Fruit fly (Drosophila melanogaster) whole organism, embryonic: Measurements from ENCODE around the gene Uvrag.

Experiments used
- B-H2 ChIP-seq: fragments of 200-800 bp; sonication (Bioruptor generic); optimal IDR thresholded peaks from 2 replicates; lab custom pipeline; 2018; ENCODE audit warnings: missing biosample characterization, mild to moderate bottlenecking, missing genetic modification characterization
- Bteb2 ChIP-seq: fragments of 200-800 bp; sonication (Bioruptor generic); optimal IDR thresholded peaks from 2 replicates; lab custom pipeline; 2016; ENCODE audit warnings: missing biosample characterization, missing genetic modification characterization
- CG10321 ChIP-seq: fragments of 200-800 bp; sonication (Bioruptor generic); IDR thresholded peaks from 2 replicates; pipeline ENCODE4 v1.3.6; 2022; ENCODE audit warnings: missing biosample characterization, missing genetic modification characterization
- CG10431 ChIP-seq: fragments of 200-800 bp; sonication (Bioruptor generic); optimal IDR thresholded peaks from 3 replicates; lab custom pipeline; 2018; ENCODE audit warnings: missing biosample characterization, mild to moderate bottlenecking, missing genetic modification characterization
- CG11560 ChIP-seq: fragments of 200-800 bp; sonication (Bioruptor generic); IDR thresholded peaks from 3 replicates; pipeline ENCODE4 v1.3.6; 2022; ENCODE audit warnings: missing biosample characterization, missing genetic modification characterization
- CG11723 ChIP-seq: fragments of 200-800 bp; sonication (Bioruptor generic); optimal IDR thresholded peaks from 2 replicates; lab custom pipeline; 2017; ENCODE audit warnings: missing biosample characterization, mild to moderate bottlenecking, missing genetic modification characterization
- CG14441 ChIP-seq: fragments of 200-800 bp; sonication (Bioruptor generic); IDR thresholded peaks from 2 replicates; pipeline ENCODE4 v1.3.6; 2022; ENCODE audit warnings: missing biosample characterization, missing genetic modification characterization
- CG15269 ChIP-seq: fragments of 200-800 bp; sonication (Bioruptor generic); optimal IDR thresholded peaks from 2 replicates; lab custom pipeline; 2018; ENCODE audit warnings: missing biosample characterization, mild to moderate bottlenecking, missing genetic modification characterization, moderate library complexity
- CG15601 ChIP-seq: fragments of 200-800 bp; sonication (Bioruptor generic); optimal IDR thresholded peaks from 3 replicates; lab custom pipeline; 2019; ENCODE audit warnings: missing biosample characterization, mild to moderate bottlenecking, missing genetic modification characterization, moderate library complexity
- CG17328 ChIP-seq: fragments of 200-800 bp; sonication (Bioruptor generic); IDR thresholded peaks from 2 replicates; pipeline ENCODE4 v1.3.6; 2022; ENCODE audit warnings: missing biosample characterization, missing genetic modification characterization
- CG2129 ChIP-seq: fragments of 200-800 bp; sonication (Bioruptor generic); IDR thresholded peaks from 2 replicates; pipeline ENCODE4 v1.3.6; 2022; ENCODE audit warnings: missing biosample characterization, missing genetic modification characterization; ENCODE audit not compliant: partially characterized antibody
- CG2202 ChIP-seq: fragments of 200-800 bp; sonication (Bioruptor generic); optimal IDR thresholded peaks from 2 replicates; lab custom pipeline; 2018; ENCODE audit warnings: missing biosample characterization, mild to moderate bottlenecking, missing genetic modification characterization
- CG34422 ChIP-seq: fragments of 200-800 bp; sonication (Bioruptor generic); IDR thresholded peaks from 3 replicates; pipeline ENCODE4 v1.3.6; 2022; ENCODE audit warnings: missing biosample characterization, missing genetic modification characterization
- CG42726 ChIP-seq: fragments of 200-800 bp; sonication (Bioruptor generic); IDR thresholded peaks from 2 replicates; pipeline ENCODE4 v1.3.6; 2022; ENCODE audit warnings: missing biosample characterization, missing genetic modification characterization; ENCODE audit not compliant: partially characterized antibody
- CG4404 ChIP-seq: fragments of 200-800 bp; sonication (Bioruptor generic); IDR thresholded peaks from 2 replicates; pipeline ENCODE4 v1.3.6; 2022; ENCODE audit warnings: missing biosample characterization, missing genetic modification characterization
- CG4730 ChIP-seq: fragments of 200-800 bp; sonication (Bioruptor generic); IDR thresholded peaks from 2 replicates; pipeline ENCODE4 v1.3.6; 2022; ENCODE audit warnings: missing biosample characterization, missing genetic modification characterization
- CG7987 ChIP-seq: fragments of 200-800 bp; sonication (Bioruptor generic); optimal IDR thresholded peaks from 2 replicates; lab custom pipeline; 2018; ENCODE audit warnings: missing biosample characterization, mild to moderate bottlenecking, missing genetic modification characterization, moderate library complexity
- CG8089 ChIP-seq: fragments of 200-800 bp; sonication (Bioruptor generic); optimal IDR thresholded peaks from 3 replicates; lab custom pipeline; 2016; ENCODE audit warnings: missing biosample characterization, missing genetic modification characterization
- CG8388 ChIP-seq: fragments of 200-800 bp; sonication (Bioruptor generic); optimal IDR thresholded peaks from 2 replicates; lab custom pipeline; 2019; ENCODE audit warnings: missing biosample characterization, mild to moderate bottlenecking, missing genetic modification characterization, moderate library complexity
- CG9797 ChIP-seq: fragments of 200-800 bp; sonication (Bioruptor generic); optimal IDR thresholded peaks from 3 replicates; lab custom pipeline; 2018; ENCODE audit warnings: missing biosample characterization, mild to moderate bottlenecking, missing genetic modification characterization
- CG9932 ChIP-seq: fragments of 200-800 bp; sonication (Bioruptor generic); IDR thresholded peaks from 2 replicates; pipeline ENCODE4 v1.3.6; 2022; ENCODE audit warnings: missing biosample characterization, missing genetic modification characterization
- CTCF ChIP-seq: fragments of 200-800 bp; sonication (Bioruptor generic); optimal IDR thresholded peaks from 2 replicates; lab custom pipeline; 2017; ENCODE audit warnings: missing biosample characterization, mild to moderate bottlenecking, missing genetic modification characterization, moderate library complexity
- Dad ChIP-seq: fragments of 200-800 bp; sonication (Bioruptor generic); optimal IDR thresholded peaks from 3 replicates; lab custom pipeline; 2016; ENCODE audit warnings: missing biosample characterization, missing genetic modification characterization
- Gsc ChIP-seq: fragments of 200-800 bp; sonication (Bioruptor generic); IDR thresholded peaks from 2 replicates; pipeline ENCODE4 v1.3.6; 2022; ENCODE audit warnings: missing biosample characterization, missing genetic modification characterization
- Kr ChIP-seq: fragments of 200-800 bp; sonication (Bioruptor generic); optimal IDR thresholded peaks from 2 replicates; lab custom pipeline; 2017; ENCODE audit warnings: missing biosample characterization, mild to moderate bottlenecking, missing genetic modification characterization
- Mad ChIP-seq: fragments of 200-800 bp; sonication (Bioruptor generic); optimal IDR thresholded peaks from 2 replicates; lab custom pipeline; 2016; ENCODE audit warnings: missing biosample characterization, missing genetic modification characterization
- Myb ChIP-seq: fragments of 200-800 bp; sonication (Bioruptor generic); optimal IDR thresholded peaks from 2 replicates; lab custom pipeline; 2016; ENCODE audit warnings: missing biosample characterization, missing genetic modification characterization
- Rfx ChIP-seq: fragments of 200-800 bp; sonication (Bioruptor generic); IDR thresholded peaks from 2 replicates; pipeline ENCODE4 v1.3.6; 2022; ENCODE audit warnings: missing biosample characterization, missing genetic modification characterization
- Sox100B ChIP-seq: fragments of 200-800 bp; sonication (Bioruptor generic); optimal IDR thresholded peaks from 3 replicates; lab custom pipeline; 2018; ENCODE audit warnings: missing biosample characterization, mild to moderate bottlenecking, missing genetic modification characterization
- Spps ChIP-seq: fragments of 200-800 bp; sonication (Bioruptor generic); optimal IDR thresholded peaks from 2 replicates; lab custom pipeline; 2018; ENCODE audit warnings: missing biosample characterization, mild to moderate bottlenecking, missing genetic modification characterization
- Xbp1 ChIP-seq: fragments of 200-800 bp; sonication (Bioruptor generic); optimal IDR thresholded peaks from 3 replicates; lab custom pipeline; 2016; ENCODE audit warnings: missing biosample characterization, mild to moderate bottlenecking, missing genetic modification characterization
- ato ChIP-seq: fragments of 200-800 bp; sonication (Bioruptor generic); IDR thresholded peaks from 2 replicates; pipeline ENCODE4 v1.3.6; 2022; ENCODE audit warnings: missing biosample characterization, missing genetic modification characterization; ENCODE audit not compliant: partially characterized antibody
- bowl ChIP-seq: fragments of 200-800 bp; sonication (Bioruptor generic); IDR thresholded peaks from 2 replicates; pipeline ENCODE4 v1.3.6; 2022; ENCODE audit warnings: missing biosample characterization, missing genetic modification characterization
- chinmo ChIP-seq: fragments of 200-800 bp; sonication (Bioruptor generic); IDR thresholded peaks from 4 replicates; pipeline ENCODE4 v1.3.6; 2022; ENCODE audit warnings: missing biosample characterization, missing genetic modification characterization; ENCODE audit not compliant: partially characterized antibody
- chn ChIP-seq: fragments of 200-800 bp; sonication (Bioruptor generic); optimal IDR thresholded peaks from 2 replicates; lab custom pipeline; 2016; ENCODE audit warnings: missing biosample characterization, missing genetic modification characterization
- croc ChIP-seq: fragments of 200-800 bp; sonication (Bioruptor generic); conservative IDR thresholded peaks from 3 replicates; pipeline ENCODE4 v1.3.6; 2022; ENCODE audit warnings: missing biosample characterization, missing genetic modification characterization
- cwo ChIP-seq: fragments of 200-800 bp; sonication (Bioruptor generic); optimal IDR thresholded peaks from 3 replicates; lab custom pipeline; 2017; ENCODE audit warnings: missing biosample characterization, missing genetic modification characterization, mild to moderate bottlenecking, moderate library complexity, missing genetic modification reagents
- fu2 ChIP-seq: fragments of 200-800 bp; sonication (Bioruptor generic); optimal IDR thresholded peaks from 2 replicates; lab custom pipeline; 2016; ENCODE audit warnings: missing biosample characterization, missing genetic modification characterization
- gem ChIP-seq: fragments of 200-800 bp; sonication (Bioruptor generic); optimal IDR thresholded peaks from 2 replicates; lab custom pipeline; 2019; ENCODE audit warnings: missing biosample characterization, mild to moderate bottlenecking, missing genetic modification characterization, moderate library complexity
- grn ChIP-seq: fragments of 200-800 bp; sonication (Bioruptor generic); optimal IDR thresholded peaks from 3 replicates; lab custom pipeline; 2017; ENCODE audit warnings: missing biosample characterization, missing genetic modification characterization
- insv ChIP-seq, 2 experiments: fragments of 200-800 bp; sonication (Bioruptor generic); optimal IDR thresholded peaks; 3 replicates each; lab custom pipeline; 2016 to 2018; ENCODE audit warnings: missing biosample characterization in 2 of 2, missing genetic modification characterization in 2 of 2
- jigr1 ChIP-seq: fragments of 200-800 bp; sonication (Bioruptor generic); IDR thresholded peaks from 3 replicates; pipeline ENCODE4 v1.3.6; 2022; ENCODE audit warnings: missing biosample characterization, missing genetic modification characterization
- jumu ChIP-seq: fragments of 200-800 bp; sonication (Bioruptor generic); optimal IDR thresholded peaks from 3 replicates; lab custom pipeline; 2016; ENCODE audit warnings: missing biosample characterization, missing genetic modification characterization
- kay ChIP-seq: fragments of 200-800 bp; sonication (Bioruptor generic); optimal IDR thresholded peaks from 2 replicates; lab custom pipeline; 2016; ENCODE audit warnings: missing biosample characterization, missing genetic modification characterization
- nmo ChIP-seq: fragments of 200-800 bp; sonication (Bioruptor generic); optimal IDR thresholded peaks from 2 replicates; lab custom pipeline; 2018; ENCODE audit warnings: missing biosample characterization, mild to moderate bottlenecking, missing genetic modification characterization, moderate library complexity
- pb ChIP-seq: fragments of 200-800 bp; sonication (Bioruptor generic); optimal IDR thresholded peaks from 3 replicates; lab custom pipeline; 2016; ENCODE audit warnings: missing biosample characterization, missing genetic modification characterization
- pita ChIP-seq: fragments of 200-800 bp; sonication (Bioruptor generic); optimal IDR thresholded peaks from 2 replicates; lab custom pipeline; 2017; ENCODE audit warnings: missing biosample characterization, mild to moderate bottlenecking, missing genetic modification characterization
- shn ChIP-seq: fragments of 200-800 bp; sonication (Bioruptor generic); optimal IDR thresholded peaks from 3 replicates; lab custom pipeline; 2016; ENCODE audit warnings: missing biosample characterization, missing genetic modification characterization
- sug ChIP-seq: fragments of 200-800 bp; optimal IDR thresholded peaks from 2 replicates; lab custom pipeline; 2019; ENCODE audit warnings: missing biosample characterization, mild to moderate bottlenecking, missing genetic modification characterization, moderate library complexity
- tna ChIP-seq: fragments of 200-800 bp; sonication (Bioruptor generic); IDR thresholded peaks from 2 replicates; pipeline ENCODE4 v1.3.6; 2022; ENCODE audit warnings: missing biosample characterization, missing genetic modification characterization; ENCODE audit not compliant: partially characterized antibody

Uvrag gene

dm6 chr2L:13290276-13291065 is 3.9 kb downstream of the Uvrag start (continued):
- TF ChIP-seq chinmo (GFP tag; lab: Robert Waterston, UW) (peak; percentile 95), CG15601 (peak; percentile 89), CG2202 (tag; lab: Kevin White, UChicago) (peak; percentile 70), croc (no peak), CG17328 (GFP tag; lab: Robert Waterston, UW) (peak; percentile 57), CG14441 (peak; percentile 10; the same call in 1 of the 2 replicates), CG9932 (no peak), CG42726 (GFP tag; lab: Robert Waterston, UW) (peak; percentile 81), chn (no peak), Mad (GFP tag; lab: Kevin White, UChicago) (peak; percentile 42), CG11723 (peak; percentile 72), jumu (GFP tag; lab: Kevin White, UChicago) (no peak), Myb (no peak), pita (GFP tag; lab: Kevin White, UChicago) (no peak), Gsc (no peak), Kr (GFP tag; lab: Kevin White, UChicago) (peak; percentile 18), CG8388 (GFP tag; lab: Kevin White, UChicago) (peak; percentile 50), CG7987 (GFP tag; lab: Kevin White, UChicago) (peak; percentile 95), Spps (tag; lab: Kevin White, UChicago) (no peak), CG4404 (no peak), CG10431 (GFP tag; lab: Kevin White, UChicago) (peak; percentile 90), CG15269 (tag; lab: Kevin White, UChicago) (peak; percentile 85), jigr1 (no peak), Bteb2 (peak; percentile 63), Rfx (GFP tag; lab: Robert Waterston, UW) (peak; percentile 69), CTCF (GFP tag; lab: Kevin White, UChicago) (peak; percentile 61), insv (GFP tag; optimal IDR thresholded peaks at IDR 0.05; lab: Kevin White, UChicago) (peak in 1 of 2 experiments; percentile 50), B-H2 (GFP tag; lab: Kevin White, UChicago) (peak; percentile 84), sug (tag; lab: Kevin White, UChicago) (peak; percentile 81), CG8089 (GFP tag; lab: Kevin White, UChicago) (peak; percentile 54), CG4730 (no peak), CG11560 (tag; lab: Robert Waterston, UW) (no peak), Dad (GFP tag; lab: Kevin White, UChicago) (peak; percentile 39), CG2129 (no peak), Xbp1 (GFP tag; lab: Kevin White, UChicago) (peak; percentile 10), CG10321 (GFP tag; lab: Robert Waterston, UW) (peak; percentile 67; the same call in 1 of the 2 replicates), shn (GFP tag; lab: Kevin White, UChicago) (peak; percentile 21), ato (GFP tag; lab: Robert Waterston, UW) (no peak; the same call in 1 of the 2 replicates), gem (tag; lab: Kevin White, UChicago) (peak; percentile 80), nmo (no peak), Sox100B (GFP tag; lab: Kevin White, UChicago) (peak; percentile 76), grn (GFP tag; lab: Kevin White, UChicago) (peak; percentile 60), tna (GFP tag; lab: Robert Waterston, UW) (peak; percentile 47; the same call in 1 of the 2 replicates), CG34422 (GFP tag; lab: Robert Waterston, UW) (peak; percentile 83; the same call in 1 of the 3 replicates), pb (GFP tag; lab: Kevin White, UChicago) (peak; percentile 49), kay (GFP tag; lab: Kevin White, UChicago) (peak; percentile 57), CG9797 (GFP tag; lab: Kevin White, UChicago) (no peak), fu2 (GFP tag; lab: Kevin White, UChicago) (no peak), bowl (peak; percentile 63; the same call in 1 of the 2 replicates), cwo (GFP tag; lab: Kevin White, UChicago) (peak; percentile 26)
